Fruit fly (Drosophila melanogaster): ENCODE measurements around the gene Ets97D.

DNA sequence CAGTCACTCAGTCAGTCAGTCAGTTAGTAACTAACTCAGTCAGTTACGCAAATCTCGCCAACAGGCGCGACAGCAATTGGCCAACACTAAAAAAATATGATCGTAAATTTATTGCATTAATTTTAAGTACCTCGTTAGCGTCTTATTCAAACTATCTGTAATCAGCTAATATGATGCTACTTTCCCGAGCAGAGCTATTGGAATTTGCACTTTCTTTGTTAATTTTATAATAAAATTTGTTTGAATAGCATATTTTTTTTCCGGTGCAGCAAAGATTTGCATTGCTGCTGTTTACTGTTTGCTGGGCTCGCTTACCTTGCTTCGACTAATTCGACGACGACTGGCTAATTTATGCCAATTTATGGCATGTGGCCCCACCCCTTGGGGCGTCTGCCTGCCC, 22.6 kb downstream of the Ets97D start:
- TF ChIP-seq CG11617 (GFP tag; optimal IDR thresholded peaks at IDR 0.05) (no peak), bab1 (GFP tag; optimal IDR thresholded peaks at IDR 0.05) (no peak), kay (GFP tag; ENCODE audit: borderline replicate concordance) (no peak), ovo (GFP tag; optimal IDR thresholded peaks at IDR 0.05) (no peak), cnc (optimal IDR thresholded peaks at IDR 0.05) (no peak), tj (GFP tag; optimal IDR thresholded peaks at IDR 0.05) (no peak), CG1620 (GFP tag; optimal IDR thresholded peaks at IDR 0.05) (no peak)

Data from whole organism, adult.